Fruit fly (Drosophila melanogaster) whole organism, embryonic: ENCODE measurements around the gene Oatp74D.

Experiments used
- Atf6 ChIP-seq: fragments of 200-800 bp; sonication (Bioruptor generic); IDR thresholded peaks from 2 replicates; pipeline ENCODE4 v1.3.6; 2022; ENCODE audit warnings: missing biosample characterization, missing genetic modification characterization
- BtbVII ChIP-seq: fragments of 200-800 bp; sonication (Bioruptor generic); optimal IDR thresholded peaks from 3 replicates; lab custom pipeline; 2017; ENCODE audit warnings: missing biosample characterization, mild to moderate bottlenecking, missing genetic modification characterization
- CG10147 ChIP-seq: fragments of 200-800 bp; sonication (Bioruptor generic); optimal IDR thresholded peaks from 2 replicates; lab custom pipeline; 2019; ENCODE audit warnings: missing biosample characterization, mild to moderate bottlenecking, missing genetic modification characterization, moderate library complexity
- CG10267 ChIP-seq: fragments of 200-800 bp; sonication (Bioruptor generic); optimal IDR thresholded peaks from 2 replicates; lab custom pipeline; 2018; ENCODE audit warnings: missing biosample characterization, mild to moderate bottlenecking, missing genetic modification characterization, moderate library complexity
- CG10274 ChIP-seq: fragments of 200-800 bp; sonication (Bioruptor generic); optimal IDR thresholded peaks from 3 replicates; lab custom pipeline; 2017; ENCODE audit warnings: missing biosample characterization, mild to moderate bottlenecking, missing genetic modification characterization
- CG10431 ChIP-seq: fragments of 200-800 bp; sonication (Bioruptor generic); optimal IDR thresholded peaks from 3 replicates; lab custom pipeline; 2018; ENCODE audit warnings: missing biosample characterization, mild to moderate bottlenecking, missing genetic modification characterization
- CG10565 ChIP-seq: fragments of 200-800 bp; sonication (Bioruptor generic); optimal IDR thresholded peaks from 3 replicates; lab custom pipeline; 2016; ENCODE audit warnings: missing biosample characterization, mild to moderate bottlenecking, missing genetic modification characterization
- CG11560 ChIP-seq: fragments of 200-800 bp; sonication (Bioruptor generic); IDR thresholded peaks from 3 replicates; pipeline ENCODE4 v1.3.6; 2022; ENCODE audit warnings: missing biosample characterization, missing genetic modification characterization
- CG12391 ChIP-seq: fragments of 200-800 bp; sonication (Bioruptor generic); optimal IDR thresholded peaks from 3 replicates; lab custom pipeline; 2018; ENCODE audit warnings: missing biosample characterization, mild to moderate bottlenecking, missing genetic modification characterization, moderate library complexity
- CG13424 ChIP-seq: fragments of 200-800 bp; sonication (Bioruptor generic); optimal IDR thresholded peaks from 2 replicates; lab custom pipeline; 2019; ENCODE audit warnings: missing biosample characterization, mild to moderate bottlenecking, missing genetic modification characterization, moderate library complexity
- CG13624 ChIP-seq: fragments of 200-800 bp; sonication (Bioruptor generic); optimal IDR thresholded peaks from 2 replicates; lab custom pipeline; 2016; ENCODE audit warnings: missing biosample characterization, missing genetic modification characterization
- CG14050 ChIP-seq: fragments of 200-800 bp; sonication (Bioruptor generic); IDR thresholded peaks from 3 replicates; pipeline ENCODE4 v1.3.6; 2022; ENCODE audit warnings: missing biosample characterization, missing genetic modification characterization
- CG15269 ChIP-seq: fragments of 200-800 bp; sonication (Bioruptor generic); optimal IDR thresholded peaks from 2 replicates; lab custom pipeline; 2018; ENCODE audit warnings: missing biosample characterization, mild to moderate bottlenecking, missing genetic modification characterization, moderate library complexity
- CG15601 ChIP-seq: fragments of 200-800 bp; sonication (Bioruptor generic); optimal IDR thresholded peaks from 3 replicates; lab custom pipeline; 2019; ENCODE audit warnings: missing biosample characterization, mild to moderate bottlenecking, missing genetic modification characterization, moderate library complexity
- CG17359 ChIP-seq: fragments of 200-800 bp; sonication (Bioruptor generic); optimal IDR thresholded peaks from 3 replicates; lab custom pipeline; 2018; ENCODE audit warnings: missing biosample characterization, mild to moderate bottlenecking, missing genetic modification characterization, moderate library complexity
- CG17361 ChIP-seq: fragments of 200-800 bp; sonication (Bioruptor generic); IDR thresholded peaks from 3 replicates; pipeline ENCODE4 v1.3.6; 2022; ENCODE audit warnings: missing biosample characterization, missing genetic modification characterization
- CG18262 ChIP-seq: fragments of 200-800 bp; optimal IDR thresholded peaks from 3 replicates; lab custom pipeline; 2019; ENCODE audit warnings: missing biosample characterization, mild to moderate bottlenecking, missing genetic modification characterization, moderate library complexity
- CG30020 ChIP-seq: fragments of 200-800 bp; optimal IDR thresholded peaks from 2 replicates; lab custom pipeline; 2019; ENCODE audit warnings: missing biosample characterization, mild to moderate bottlenecking, missing genetic modification characterization, moderate library complexity
- CG4424 ChIP-seq: fragments of 200-800 bp; sonication (Bioruptor generic); optimal IDR thresholded peaks from 3 replicates; lab custom pipeline; 2016; ENCODE audit warnings: missing biosample characterization, missing genetic modification characterization
- CG6254 ChIP-seq: fragments of 200-800 bp; sonication (Bioruptor generic); optimal IDR thresholded peaks from 3 replicates; lab custom pipeline; 2017; ENCODE audit warnings: mild to moderate bottlenecking, missing biosample characterization, missing genetic modification reagents, missing genetic modification characterization
- CG7372 ChIP-seq: fragments of 200-800 bp; sonication (Bioruptor generic); IDR thresholded peaks from 2 replicates; pipeline ENCODE4 v1.3.6; 2022; ENCODE audit warnings: missing biosample characterization, missing genetic modification characterization
- CG7786 ChIP-seq: fragments of 200-800 bp; sonication (Bioruptor generic); optimal IDR thresholded peaks from 2 replicates; lab custom pipeline; 2016; ENCODE audit warnings: missing biosample characterization, missing genetic modification characterization
- CG8359 ChIP-seq: fragments of 200-800 bp; sonication (Bioruptor generic); optimal IDR thresholded peaks from 2 replicates; lab custom pipeline; 2017; ENCODE audit warnings: missing biosample characterization, mild to moderate bottlenecking, missing genetic modification characterization, borderline replicate concordance
- CG8924 ChIP-seq: fragments of 200-800 bp; optimal IDR thresholded peaks from 3 replicates; lab custom pipeline; 2019; ENCODE audit warnings: missing biosample characterization, mild to moderate bottlenecking, missing genetic modification characterization, moderate library complexity
- CG9609 ChIP-seq: fragments of 200-800 bp; sonication (Bioruptor generic); optimal IDR thresholded peaks from 3 replicates; lab custom pipeline; 2016; ENCODE audit warnings: missing biosample characterization, missing genetic modification characterization
- Dek ChIP-seq: fragments of 200-800 bp; sonication (Bioruptor generic); optimal IDR thresholded peaks from 3 replicates; lab custom pipeline; 2019; ENCODE audit warnings: missing biosample characterization, mild to moderate bottlenecking, missing genetic modification characterization, moderate library complexity
- Fer3 ChIP-seq: fragments of 200-800 bp; sonication (Bioruptor generic); optimal IDR thresholded peaks from 2 replicates; lab custom pipeline; 2018; ENCODE audit warnings: missing biosample characterization, mild to moderate bottlenecking, missing genetic modification characterization, moderate library complexity
- Gug ChIP-seq: fragments of 200-800 bp; sonication (Bioruptor generic); IDR thresholded peaks from 4 replicates; pipeline ENCODE4 v1.3.6; 2022; ENCODE audit warnings: missing biosample characterization, missing genetic modification characterization
- Hr51 ChIP-seq, 2 experiments: fragments of 200-800 bp; sonication (Bioruptor generic); optimal IDR thresholded peaks; 2 replicates in 1 of 2; 3 replicates in 1 of 2; lab custom pipeline; 2016 to 2018; ENCODE audit warnings: missing biosample characterization in 2 of 2, missing genetic modification characterization in 2 of 2, mild to moderate bottlenecking in 1 of 2, moderate library complexity in 1 of 2
- Lpt ChIP-seq: fragments of >200 bp; optimal IDR thresholded peaks from 2 replicates; lab custom pipeline; 2018; ENCODE audit warnings: missing biosample characterization, missing genetic modification characterization
- Med ChIP-seq: fragments of 200-800 bp; sonication (Bioruptor generic); peaks from one replicate; lab custom pipeline; 2016; ENCODE audit warnings: missing biosample characterization, missing genetic modification characterization, mild to moderate bottlenecking, inconsistent platforms, moderate library complexity
- Rfx ChIP-seq: fragments of 200-800 bp; sonication (Bioruptor generic); IDR thresholded peaks from 2 replicates; pipeline ENCODE4 v1.3.6; 2022; ENCODE audit warnings: missing biosample characterization, missing genetic modification characterization
- Sox102F ChIP-seq: fragments of 200-800 bp; sonication (Bioruptor generic); optimal IDR thresholded peaks from 2 replicates; lab custom pipeline; 2018; ENCODE audit warnings: missing biosample characterization, mild to moderate bottlenecking, missing genetic modification characterization, moderate library complexity
- YL-1 ChIP-seq: fragments of 200-800 bp; sonication (Bioruptor generic); optimal IDR thresholded peaks from 3 replicates; lab custom pipeline; 2017; ENCODE audit warnings: missing biosample characterization, mild to moderate bottlenecking, missing genetic modification characterization
- abd-A ChIP-seq: fragments of 200-800 bp; sonication (Bioruptor generic); optimal IDR thresholded peaks from 3 replicates; lab custom pipeline; 2019; ENCODE audit warnings: missing biosample characterization, mild to moderate bottlenecking, missing genetic modification characterization, moderate library complexity
- gce ChIP-seq: fragments of 200-800 bp; sonication (Bioruptor generic); IDR thresholded peaks from 3 replicates; pipeline ENCODE4 v1.3.6; 2022; ENCODE audit warnings: missing biosample characterization, missing genetic modification characterization
- insv ChIP-seq, 2 experiments: fragments of 200-800 bp; sonication (Bioruptor generic); optimal IDR thresholded peaks; 3 replicates each; lab custom pipeline; 2016 to 2018; ENCODE audit warnings: missing biosample characterization in 2 of 2, missing genetic modification characterization in 2 of 2
- lab ChIP-seq: fragments of 200-800 bp; sonication (Bioruptor generic); optimal IDR thresholded peaks from 3 replicates; lab custom pipeline; 2017; ENCODE audit warnings: missing biosample characterization, missing genetic modification characterization, mild to moderate bottlenecking, moderate library complexity, missing genetic modification reagents
- pros ChIP-seq: fragments of 200-800 bp; sonication (Bioruptor generic); optimal IDR thresholded peaks from 3 replicates; lab custom pipeline; 2019; ENCODE audit warnings: missing biosample characterization, mild to moderate bottlenecking, missing genetic modification characterization, moderate library complexity
- row ChIP-seq: fragments of 200-800 bp; sonication (Bioruptor generic); IDR thresholded peaks from 3 replicates; pipeline ENCODE4 v1.3.6; 2022; ENCODE audit warnings: missing biosample characterization, missing genetic modification characterization
- sens ChIP-seq: fragments of 200-800 bp; sonication (Bioruptor generic); peaks from one replicate; lab custom pipeline; 2016; ENCODE audit warnings: missing biosample characterization, missing genetic modification characterization
- seq ChIP-seq: fragments of 200-800 bp; sonication (Bioruptor generic); IDR thresholded peaks from 2 replicates; pipeline ENCODE4 v1.3.6; 2022; ENCODE audit warnings: missing biosample characterization, missing genetic modification characterization
- tap ChIP-seq: fragments of 200-800 bp; optimal IDR thresholded peaks from 3 replicates; lab custom pipeline; 2019; ENCODE audit warnings: missing biosample characterization, mild to moderate bottlenecking, missing genetic modification characterization, moderate library complexity
- tgo ChIP-seq: fragments of 200-800 bp; sonication (Bioruptor generic); IDR thresholded peaks from 3 replicates; pipeline ENCODE4 v1.3.6; 2022; ENCODE audit warnings: missing biosample characterization, missing genetic modification characterization
- tin ChIP-seq: fragments of 200-800 bp; sonication (Bioruptor generic); optimal IDR thresholded peaks from 3 replicates; lab custom pipeline; 2016; ENCODE audit warnings: missing biosample characterization, missing genetic modification characterization
- tio ChIP-seq: fragments of 200-800 bp; sonication (Bioruptor generic); optimal IDR thresholded peaks from 2 replicates; lab custom pipeline; 2017; ENCODE audit warnings: missing biosample characterization, missing genetic modification characterization, inconsistent platforms
- tll ChIP-seq, 2 experiments: fragments of 200-800 bp in 1 of 2; fragments of >200 bp in 1 of 2; sonication (Bioruptor generic) in 1 of 2; optimal IDR thresholded peaks; 2 replicates each; lab custom pipeline; 2017 to 2019; ENCODE audit warnings: missing biosample characterization in 2 of 2, missing genetic modification characterization in 2 of 2, mild to moderate bottlenecking in 1 of 2, moderate library complexity in 1 of 2
- vvl ChIP-seq: fragments of 200-800 bp; sonication (Bioruptor generic); IDR thresholded peaks from 2 replicates; pipeline ENCODE4 v1.3.6; 2022; ENCODE audit warnings: missing biosample characterization, missing genetic modification characterization
- zfh1 ChIP-seq: fragments of 200-800 bp; sonication (Bioruptor generic); IDR thresholded peaks from 3 replicates; pipeline ENCODE4 v1.3.6; 2022; ENCODE audit warnings: missing biosample characterization, missing genetic modification characterization

Oatp74D gene

DNA sequence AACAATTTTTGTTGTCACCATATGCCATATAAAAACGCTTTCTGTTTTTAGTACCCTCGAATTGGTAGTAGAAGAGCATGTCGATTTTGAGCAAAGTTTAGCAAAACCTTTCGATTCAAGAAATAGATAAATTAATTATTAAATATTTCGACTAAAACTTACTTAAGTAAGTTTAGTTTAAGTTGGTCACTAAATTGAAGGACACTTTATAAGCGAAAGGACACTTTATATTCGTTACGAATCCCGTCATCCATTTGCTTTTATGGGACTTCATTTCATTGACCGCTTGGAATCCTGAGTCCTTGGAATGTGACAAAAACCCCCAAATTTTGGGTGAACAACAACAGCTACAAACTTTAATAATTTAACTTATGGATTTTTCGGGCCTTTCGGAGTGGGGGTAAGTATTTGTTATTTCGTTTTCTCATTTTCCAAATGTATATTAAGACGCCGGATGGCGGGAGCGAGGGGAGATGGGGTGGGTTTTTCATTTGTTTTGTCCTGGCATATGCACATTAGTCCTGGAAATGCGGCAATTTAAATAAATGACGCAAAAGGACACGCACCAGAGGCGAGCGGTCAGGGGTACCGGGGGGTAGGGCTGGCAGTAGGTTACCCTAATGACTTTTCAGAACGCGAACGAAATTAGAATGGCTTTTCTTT, 27.9 kb upstream of the Oatp74D start (continued):
- TF ChIP-seq CG15269 (tag; lab: Kevin White, UChicago) = peak; percentile 33
- peak; percentile 37 for TF ChIP-seq abd-A (tag; lab: Kevin White, UChicago)
- peak; percentile 35; the same call in 1 of the 4 replicates for TF ChIP-seq Gug
- TF ChIP-seq CG10431 = no peak
- TF ChIP-seq CG17361 = 0 out of 3 replicates have a peak, but pooled peaks have one; percentile 35
- TF ChIP-seq CG10565 (GFP tag; lab: Kevin White, UChicago) = no peak
- no peak for TF ChIP-seq Rfx (GFP tag; lab: Robert Waterston, UW)
- TF ChIP-seq CG13624 (GFP tag; lab: Kevin White, UChicago) = no peak
- no peak for TF ChIP-seq CG11560
- no peak for TF ChIP-seq Dek (tag; lab: Kevin White, UChicago)
- TF ChIP-seq gce (GFP tag; lab: Robert Waterston, UW) = 0 out of 3 replicates have a peak, but pooled peaks have one; percentile 7
- 0 out of 2 replicates have a peak, but pooled peaks have one; percentile 27 for TF ChIP-seq Atf6 (GFP tag; lab: Robert Waterston, UW)
- TF ChIP-seq tgo (GFP tag; lab: Robert Waterston, UW) = peak; percentile 19; the same call in 1 of the 3 replicates
- peak; percentile 58 for TF ChIP-seq Med (GFP tag; lab: Kevin White, UChicago)
- TF ChIP-seq CG30020 (tag; lab: Kevin White, UChicago) = no peak
- peak; percentile 27 for TF ChIP-seq CG10267 (tag; lab: Kevin White, UChicago)
- TF ChIP-seq CG8359 (GFP tag; lab: Kevin White, UChicago) = no peak
- TF ChIP-seq tin (GFP tag; lab: Kevin White, UChicago) = peak; percentile 3
- TF ChIP-seq tll (GFP tag; optimal IDR thresholded peaks at IDR 0.05; lab: Kevin White, UChicago) = no peak
- TF ChIP-seq pros (GFP tag; lab: Kevin White, UChicago) = peak; percentile 78
- peak; percentile 56 for TF ChIP-seq CG18262
- TF ChIP-seq CG4424 (GFP tag; lab: Kevin White, UChicago) = no peak
- peak; percentile 68 for TF ChIP-seq row
- peak; percentile 5 for TF ChIP-seq CG8924 (tag; lab: Kevin White, UChicago)
- no peak for TF ChIP-seq YL-1
- TF ChIP-seq Hr51 (GFP tag; optimal IDR thresholded peaks at IDR 0.05; lab: Kevin White, UChicago) = peak in 1 of 2 experiments; percentile 47
- TF ChIP-seq zfh1 (GFP tag; lab: Robert Waterston, UW) = peak; percentile 63; the same call in 2 of the 3 replicates
- peak; percentile 6 for TF ChIP-seq CG10147
- TF ChIP-seq CG10274 (GFP tag; lab: Kevin White, UChicago) = no peak
- peak; percentile 3 for TF ChIP-seq CG13424 (tag; lab: Kevin White, UChicago)
- TF ChIP-seq BtbVII (GFP tag; lab: Kevin White, UChicago) = peak; percentile 20
- TF ChIP-seq Lpt (GFP tag; lab: Kevin White, UChicago) = no peak
- peak; percentile 19 for TF ChIP-seq CG6254 (GFP tag; lab: Kevin White, UChicago)
- TF ChIP-seq CG12391 = peak; percentile 57
- TF ChIP-seq CG9609 (GFP tag; lab: Kevin White, UChicago) = no peak
- TF ChIP-seq Fer3 (tag; lab: Kevin White, UChicago) = peak; percentile 6
- TF ChIP-seq vvl = peak; percentile 58
- TF ChIP-seq sens (GFP tag; lab: Kevin White, UChicago) = peak; percentile 81
- no peak for TF ChIP-seq CG7786 (GFP tag; lab: Kevin White, UChicago)
- TF ChIP-seq seq = no peak
- TF ChIP-seq CG14050 = peak; percentile 49; the same call in 2 of the 3 replicates
- TF ChIP-seq tio = peak; percentile 12
- TF ChIP-seq tap (tag; lab: Kevin White, UChicago) = peak; percentile 10
- TF ChIP-seq CG7372 (GFP tag; lab: Robert Waterston, UW) = no peak
- no peak for TF ChIP-seq insv (GFP tag; optimal IDR thresholded peaks at IDR 0.05; lab: Kevin White, UChicago)
- peak; percentile 69 for TF ChIP-seq lab (GFP tag; lab: Kevin White, UChicago)
- TF ChIP-seq Sox102F = peak; percentile 50
- peak; percentile 4 for TF ChIP-seq CG15601 (tag; lab: Kevin White, UChicago)
- TF ChIP-seq CG17359 = peak; percentile 55
